Fruit fly (Drosophila melanogaster) whole organism, embryonic: ENCODE measurements around the gene CG2145.
A peak's percentile ranks its signal among the peaks of the same experiment; 100 is the strongest.

Source experiments
- ATbp ChIP-seq: fragments of 200-800 bp; sonication (Bioruptor generic); optimal IDR thresholded peaks from 2 replicates; lab custom pipeline; 2017; ENCODE audit warnings: missing biosample characterization, mild to moderate bottlenecking, missing genetic modification characterization, missing genetic modification reagents
- B-H1 ChIP-seq: fragments of 200-800 bp; sonication (Bioruptor generic); IDR thresholded peaks from 3 replicates; pipeline ENCODE4 v1.3.6; 2022; ENCODE audit warnings: missing biosample characterization, missing genetic modification characterization
- CG10209 ChIP-seq: fragments of 200-800 bp; sonication (Bioruptor generic); optimal IDR thresholded peaks from 3 replicates; lab custom pipeline; 2017; ENCODE audit warnings: missing biosample characterization, mild to moderate bottlenecking, missing genetic modification characterization, missing genetic modification reagents
- CG1024 ChIP-seq: fragments of 200-800 bp; sonication (Bioruptor generic); IDR thresholded peaks from 2 replicates; pipeline ENCODE4 v1.3.6; 2022; ENCODE audit warnings: missing biosample characterization, missing genetic modification characterization
- CG10274 ChIP-seq: fragments of 200-800 bp; sonication (Bioruptor generic); optimal IDR thresholded peaks from 3 replicates; lab custom pipeline; 2017; ENCODE audit warnings: missing biosample characterization, mild to moderate bottlenecking, missing genetic modification characterization
- CG10979 ChIP-seq: fragments of 200-800 bp; sonication (Bioruptor generic); optimal IDR thresholded peaks from 2 replicates; lab custom pipeline; 2018; ENCODE audit warnings: missing biosample characterization, mild to moderate bottlenecking, missing genetic modification characterization, moderate library complexity
- CG11247 ChIP-seq: fragments of 200-800 bp; sonication (Bioruptor generic); IDR thresholded peaks from 2 replicates; pipeline ENCODE4 v1.3.6; 2022; ENCODE audit warnings: missing biosample characterization, missing genetic modification characterization
- CG11504 ChIP-seq: fragments of 200-800 bp; sonication (Bioruptor generic); optimal IDR thresholded peaks from 3 replicates; lab custom pipeline; 2019; ENCODE audit warnings: missing biosample characterization, mild to moderate bottlenecking, missing genetic modification characterization, moderate library complexity
- CG13123 ChIP-seq: fragments of 200-800 bp; sonication (Bioruptor generic); optimal IDR thresholded peaks from 2 replicates; lab custom pipeline; 2016; ENCODE audit warnings: missing biosample characterization, missing genetic modification characterization
- CG13624 ChIP-seq: fragments of 200-800 bp; sonication (Bioruptor generic); optimal IDR thresholded peaks from 2 replicates; lab custom pipeline; 2016; ENCODE audit warnings: missing biosample characterization, missing genetic modification characterization
- CG17361 ChIP-seq: fragments of 200-800 bp; sonication (Bioruptor generic); IDR thresholded peaks from 3 replicates; pipeline ENCODE4 v1.3.6; 2022; ENCODE audit warnings: missing biosample characterization, missing genetic modification characterization
- CG17568 ChIP-seq: fragments of 200-800 bp; sonication (Bioruptor generic); optimal IDR thresholded peaks from 2 replicates; lab custom pipeline; 2018; ENCODE audit warnings: missing biosample characterization, mild to moderate bottlenecking, missing genetic modification characterization, moderate library complexity
- CG2116 ChIP-seq: fragments of 200-800 bp; sonication (Bioruptor generic); optimal IDR thresholded peaks from 3 replicates; lab custom pipeline; 2018; ENCODE audit warnings: missing biosample characterization, mild to moderate bottlenecking, missing genetic modification characterization
- CG2712 ChIP-seq: fragments of 200-800 bp; optimal IDR thresholded peaks from 3 replicates; lab custom pipeline; 2019; ENCODE audit warnings: missing biosample characterization, mild to moderate bottlenecking, missing genetic modification characterization, moderate library complexity
- CG31388 ChIP-seq: fragments of 200-800 bp; sonication (Bioruptor generic); optimal IDR thresholded peaks from 2 replicates; lab custom pipeline; 2016; ENCODE audit warnings: missing biosample characterization, missing genetic modification characterization
- CG31441 ChIP-seq: fragments of 200-800 bp; sonication (Bioruptor generic); IDR thresholded peaks from 2 replicates; pipeline ENCODE4 v1.3.6; 2022; ENCODE audit warnings: missing biosample characterization, missing genetic modification characterization
- CG3163 ChIP-seq: fragments of 200-800 bp; sonication (Bioruptor generic); optimal IDR thresholded peaks from 3 replicates; lab custom pipeline; 2016; ENCODE audit warnings: missing biosample characterization, missing genetic modification characterization
- CG32772 ChIP-seq: fragments of 200-800 bp; sonication (Bioruptor generic); IDR thresholded peaks from 2 replicates; pipeline ENCODE4 v1.3.6; 2022; ENCODE audit warnings: missing biosample characterization, missing genetic modification characterization
- CG33557 ChIP-seq: fragments of 200-800 bp; sonication (Bioruptor generic); optimal IDR thresholded peaks from 2 replicates; lab custom pipeline; 2019; ENCODE audit warnings: missing biosample characterization, mild to moderate bottlenecking, missing genetic modification characterization, moderate library complexity
- CG4730 ChIP-seq: fragments of 200-800 bp; sonication (Bioruptor generic); IDR thresholded peaks from 2 replicates; pipeline ENCODE4 v1.3.6; 2022; ENCODE audit warnings: missing biosample characterization, missing genetic modification characterization
- CG6854 ChIP-seq: fragments of 200-800 bp; sonication (Bioruptor generic); optimal IDR thresholded peaks from 3 replicates; lab custom pipeline; 2017; ENCODE audit warnings: missing biosample characterization, mild to moderate bottlenecking, missing genetic modification characterization
- CG7786 ChIP-seq: fragments of 200-800 bp; sonication (Bioruptor generic); optimal IDR thresholded peaks from 2 replicates; lab custom pipeline; 2016; ENCODE audit warnings: missing biosample characterization, missing genetic modification characterization
- CG8290 ChIP-seq, 3 experiments: fragments of 200-800 bp; sonication (Bioruptor generic); optimal IDR thresholded peaks; 2 replicates each; lab custom pipeline; 2016 to 2019; ENCODE audit warnings: missing biosample characterization in 3 of 3, missing genetic modification characterization in 3 of 3, mild to moderate bottlenecking in 2 of 3, moderate library complexity in 1 of 3
- CTCF ChIP-seq: fragments of 200-800 bp; sonication (Bioruptor generic); optimal IDR thresholded peaks from 2 replicates; lab custom pipeline; 2017; ENCODE audit warnings: missing biosample characterization, mild to moderate bottlenecking, missing genetic modification characterization, moderate library complexity
- Chrac-16 ChIP-seq: fragments of 200-800 bp; sonication (Bioruptor generic); optimal IDR thresholded peaks from 3 replicates; lab custom pipeline; 2016; ENCODE audit warnings: missing biosample characterization, missing genetic modification characterization
- CoRest ChIP-seq: fragments of 200-800 bp; sonication (Bioruptor generic); optimal IDR thresholded peaks from 3 replicates; lab custom pipeline; 2018; ENCODE audit warnings: missing biosample characterization, mild to moderate bottlenecking, missing genetic modification characterization, moderate library complexity
- Ets65A ChIP-seq: fragments of 200-800 bp; sonication (Bioruptor generic); peaks from one replicate; lab custom pipeline; 2016; ENCODE audit warnings: missing biosample characterization, missing genetic modification characterization
- Hr78 ChIP-seq, 2 experiments: fragments of 200-800 bp in 1 of 2; fragments of >200 bp in 1 of 2; sonication (Bioruptor generic) in 1 of 2; optimal IDR thresholded peaks; 2 replicates each; lab custom pipeline; 2017 to 2019; ENCODE audit warnings: missing biosample characterization in 2 of 2, missing genetic modification characterization in 2 of 2, mild to moderate bottlenecking in 1 of 2, moderate library complexity in 1 of 2
- Pdp1 ChIP-seq, 2 experiments: fragments of 200-800 bp; sonication (Bioruptor generic); optimal IDR thresholded peaks; 3 replicates each; lab custom pipeline; 2016; ENCODE audit warnings: missing biosample characterization in 2 of 2, missing genetic modification characterization in 2 of 2, mild to moderate bottlenecking in 1 of 2, moderate library complexity in 1 of 2
- Rx ChIP-seq: fragments of 200-800 bp; sonication (Bioruptor generic); IDR thresholded peaks from 2 replicates; pipeline ENCODE4 v1.3.6; 2022; ENCODE audit warnings: missing biosample characterization, missing genetic modification characterization
- Scr ChIP-seq: fragments of 200-800 bp; sonication (Bioruptor generic); IDR thresholded peaks from 2 replicates; pipeline ENCODE4 v1.3.6; 2022; ENCODE audit warnings: missing biosample characterization, missing genetic modification characterization; ENCODE audit not compliant: partially characterized antibody
- Sox102F ChIP-seq: fragments of 200-800 bp; sonication (Bioruptor generic); optimal IDR thresholded peaks from 2 replicates; lab custom pipeline; 2018; ENCODE audit warnings: missing biosample characterization, mild to moderate bottlenecking, missing genetic modification characterization, moderate library complexity
- cas ChIP-seq: fragments of 200-800 bp; sonication (Bioruptor generic); IDR thresholded peaks from 2 replicates; pipeline ENCODE4 v1.3.6; 2022; ENCODE audit warnings: missing biosample characterization, missing genetic modification characterization
- chif ChIP-seq, 2 experiments: fragments of 200-800 bp; sonication (Bioruptor generic); optimal IDR thresholded peaks; 3 replicates each; lab custom pipeline; 2016; ENCODE audit warnings: missing biosample characterization in 2 of 2, missing genetic modification characterization in 2 of 2
- crol ChIP-seq: fragments of 200-800 bp; sonication (Bioruptor generic); IDR thresholded peaks from 2 replicates; pipeline ENCODE4 v1.3.6; 2022; ENCODE audit warnings: missing biosample characterization, missing genetic modification characterization
- dmrt11E ChIP-seq: fragments of 200-800 bp; sonication (Bioruptor generic); optimal IDR thresholded peaks from 3 replicates; lab custom pipeline; 2018; ENCODE audit warnings: missing biosample characterization, mild to moderate bottlenecking, missing genetic modification characterization, moderate library complexity
- dmrt99B ChIP-seq: fragments of 200-800 bp; sonication (Bioruptor generic); optimal IDR thresholded peaks from 2 replicates; lab custom pipeline; 2018; ENCODE audit warnings: missing biosample characterization, mild to moderate bottlenecking, missing genetic modification characterization, moderate library complexity
- dpn ChIP-seq, 2 experiments: fragments of 200-800 bp; sonication (Bioruptor generic); optimal IDR thresholded peaks; 3 replicates each; lab custom pipeline; 2016; ENCODE audit warnings: missing biosample characterization in 2 of 2, missing genetic modification characterization in 2 of 2
- fu2 ChIP-seq: fragments of 200-800 bp; sonication (Bioruptor generic); optimal IDR thresholded peaks from 2 replicates; lab custom pipeline; 2016; ENCODE audit warnings: missing biosample characterization, missing genetic modification characterization
- grau ChIP-seq: fragments of 200-800 bp; optimal IDR thresholded peaks from 3 replicates; lab custom pipeline; 2019; ENCODE audit warnings: missing biosample characterization, mild to moderate bottlenecking, missing genetic modification characterization, moderate library complexity
- lab ChIP-seq: fragments of 200-800 bp; sonication (Bioruptor generic); optimal IDR thresholded peaks from 3 replicates; lab custom pipeline; 2017; ENCODE audit warnings: missing biosample characterization, missing genetic modification characterization, mild to moderate bottlenecking, moderate library complexity, missing genetic modification reagents
- phol ChIP-seq: fragments of 200-800 bp; sonication (Bioruptor generic); optimal IDR thresholded peaks from 3 replicates; lab custom pipeline; 2018; ENCODE audit warnings: missing biosample characterization, mild to moderate bottlenecking, missing genetic modification characterization, moderate library complexity
- prd ChIP-seq, 3 experiments: fragments of >200 bp in 2 of 3; fragments of 200-800 bp in 1 of 3; sonication (Bioruptor generic) in 1 of 3; optimal IDR thresholded peaks in 2 of 3; IDR thresholded peaks in 1 of 3; 2 replicates in 2 of 3; 3 replicates in 1 of 3; pipeline versions ENCODE4 v1.3.6 to Lab custom; 2017 to 2022; ENCODE audit warnings: missing biosample characterization in 1 of 3, missing genetic modification characterization in 1 of 3
- pros ChIP-seq: fragments of 200-800 bp; sonication (Bioruptor generic); optimal IDR thresholded peaks from 3 replicates; lab custom pipeline; 2019; ENCODE audit warnings: missing biosample characterization, mild to moderate bottlenecking, missing genetic modification characterization, moderate library complexity
- row ChIP-seq: fragments of 200-800 bp; sonication (Bioruptor generic); IDR thresholded peaks from 3 replicates; pipeline ENCODE4 v1.3.6; 2022; ENCODE audit warnings: missing biosample characterization, missing genetic modification characterization
- sens ChIP-seq: fragments of 200-800 bp; sonication (Bioruptor generic); peaks from one replicate; lab custom pipeline; 2016; ENCODE audit warnings: missing biosample characterization, missing genetic modification characterization
- sob ChIP-seq: fragments of 200-800 bp; sonication (Bioruptor generic); IDR thresholded peaks from 2 replicates; pipeline ENCODE4 v1.3.6; 2022; ENCODE audit warnings: missing biosample characterization, missing genetic modification characterization
- ttk ChIP-seq: fragments of 200-800 bp; sonication (Bioruptor generic); IDR thresholded peaks from 2 replicates; pipeline ENCODE4 v2.1.2; 2022; ENCODE audit warnings: missing biosample characterization, missing genetic modification characterization
- z ChIP-seq: fragments of 200-800 bp; sonication (Bioruptor generic); IDR thresholded peaks from 3 replicates; pipeline ENCODE4 v1.3.6; 2022; ENCODE audit warnings: missing biosample characterization, missing genetic modification characterization

The CG2145 gene

dm6 chrX:10882786-10883185, 44.4 kb upstream of the CG2145 start (continued):
- TF ChIP-seq CG11247 (GFP tag; lab: Robert Waterston, UW) = no peak
- peak in 1 of 2 experiments; percentile 1 for TF ChIP-seq Hr78 (GFP tag; optimal IDR thresholded peaks at IDR 0.05; lab: Kevin White, UChicago)
- no peak for TF ChIP-seq CG6854
- peak; percentile 14 for TF ChIP-seq CG2712 (tag; lab: Kevin White, UChicago)
- no peak for TF ChIP-seq B-H1 (GFP tag; lab: Robert Waterston, UW)
- TF ChIP-seq dpn (GFP tag; optimal IDR thresholded peaks at IDR 0.05; lab: Kevin White, UChicago) = peak in 1 of 2 experiments; percentile 5
- peak in 1 of 2 experiments; percentile 41 for TF ChIP-seq Pdp1 (GFP tag; optimal IDR thresholded peaks at IDR 0.05; lab: Kevin White, UChicago)
- peak; percentile 16 for TF ChIP-seq CG10979 (tag; lab: Kevin White, UChicago)
- TF ChIP-seq prd (optimal IDR thresholded peaks at IDR 0.05; lab: Kevin White, UChicago) = no peak
- TF ChIP-seq prd (GFP tag; IDR thresholded peaks at IDR 0.05; lab: Robert Waterston, UW) = peak; percentile 40; the same call in 1 of the 3 replicates
- TF ChIP-seq CG1024 (GFP tag; lab: Robert Waterston, UW) = no peak
- TF ChIP-seq Ets65A (GFP tag; lab: Kevin White, UChicago) = peak; percentile 61
- no peak for TF ChIP-seq Scr (GFP tag; lab: Robert Waterston, UW)
- peak; percentile 16 for TF ChIP-seq dmrt11E (tag; lab: Kevin White, UChicago)
- no peak for TF ChIP-seq CTCF (GFP tag; lab: Kevin White, UChicago)
- TF ChIP-seq crol (GFP tag; lab: Robert Waterston, UW) = no peak
- TF ChIP-seq CG11504 (tag; lab: Kevin White, UChicago) = peak; percentile 31
- no peak for TF ChIP-seq ATbp (GFP tag; lab: Kevin White, UChicago)
- TF ChIP-seq phol = peak; percentile 17
- TF ChIP-seq lab (GFP tag; lab: Kevin White, UChicago) = peak; percentile 21
- TF ChIP-seq fu2 (GFP tag; lab: Kevin White, UChicago) = no peak
- TF ChIP-seq CG31388 (GFP tag; lab: Kevin White, UChicago) = no peak
- TF ChIP-seq sob (GFP tag; lab: Robert Waterston, UW) = no peak
- peak; percentile 6 for TF ChIP-seq dmrt99B (tag; lab: Kevin White, UChicago)
- TF ChIP-seq z (GFP tag; lab: Robert Waterston, UW) = no peak
- no peak for TF ChIP-seq CG17568 (GFP tag; lab: Kevin White, UChicago)
- TF ChIP-seq CG32772 = no peak
- TF ChIP-seq Rx (GFP tag; lab: Robert Waterston, UW) = no peak
- TF ChIP-seq CG17361 = no peak
- peak; percentile 28 for TF ChIP-seq Sox102F (GFP tag; lab: Kevin White, UChicago)
- peak; percentile 2 for TF ChIP-seq CG10209 (GFP tag; lab: Kevin White, UChicago)
- TF ChIP-seq grau (tag; lab: Kevin White, UChicago) = peak; percentile 7
- TF ChIP-seq CG33557 (GFP tag; lab: Kevin White, UChicago) = no peak
- TF ChIP-seq sens (GFP tag; lab: Kevin White, UChicago) = peak; percentile 59

- TF ChIP-seq CG13123 = no peak
These were observed 43.5 kb upstream of the CG2145 start for dm6 chrX:10883740-10884139.

dm6 chrX:10886418-10886817, 40.8 kb upstream of the CG2145 start:
- TF ChIP-seq sens (GFP tag; lab: Kevin White, UChicago) (peak; percentile 37), CG4730 (GFP tag; lab: Robert Waterston, UW) (no peak), CG10274 (GFP tag; lab: Kevin White, UChicago) (peak; percentile 94), Chrac-16 (GFP tag; lab: Kevin White, UChicago) (no peak), CG7786 (GFP tag; lab: Kevin White, UChicago) (peak; percentile 12), CG8290 (GFP tag; optimal IDR thresholded peaks at IDR 0.05; lab: Kevin White, UChicago) (no peak), CG8290 (tag; optimal IDR thresholded peaks at IDR 0.05; lab: Kevin White, UChicago) (peak in 1 of 2 experiments; percentile 11), CoRest (tag; lab: Kevin White, UChicago) (no peak), cas (no peak), pros (no peak), ttk (no peak), chif (GFP tag; optimal IDR thresholded peaks at IDR 0.05; lab: Kevin White, UChicago) (no peak), CG13624 (GFP tag; lab: Kevin White, UChicago) (no peak), CG3163 (GFP tag; lab: Kevin White, UChicago) (no peak), CG2116 (GFP tag; lab: Kevin White, UChicago) (no peak), row (GFP tag; lab: Robert Waterston, UW) (peak; percentile 44), CG31441 (GFP tag; lab: Robert Waterston, UW) (no peak)
